Fruit fly (Drosophila melanogaster) whole organism, embryonic: ENCODE measurements around the gene CG3777.
A peak's percentile ranks its signal among the peaks of the same experiment; 100 is the strongest.

Source experiments
- CG10654 ChIP-seq: fragments of 200-800 bp; sonication (Bioruptor generic); optimal IDR thresholded peaks from 2 replicates; lab custom pipeline; 2016; ENCODE audit warnings: missing biosample characterization, missing genetic modification characterization
- CG11093 ChIP-seq: fragments of 200-800 bp; sonication (Bioruptor generic); IDR thresholded peaks from 3 replicates; pipeline ENCODE4 v1.3.6; 2022; ENCODE audit warnings: missing biosample characterization, missing genetic modification characterization
- CG1233 ChIP-seq: fragments of 200-800 bp; sonication (Bioruptor generic); optimal IDR thresholded peaks from 4 replicates; lab custom pipeline; 2018; ENCODE audit warnings: missing biosample characterization, mild to moderate bottlenecking, missing genetic modification characterization
- CG12769 ChIP-seq: fragments of 200-800 bp; sonication (Bioruptor generic); optimal IDR thresholded peaks from 2 replicates; lab custom pipeline; 2019; ENCODE audit warnings: missing biosample characterization, mild to moderate bottlenecking, missing genetic modification characterization, moderate library complexity
- CG12942 ChIP-seq: fragments of 200-800 bp; sonication (Bioruptor generic); optimal IDR thresholded peaks from 3 replicates; lab custom pipeline; 2016; ENCODE audit warnings: missing biosample characterization, missing genetic modification characterization
- CG13287 ChIP-seq: fragments of 200-800 bp; sonication (Bioruptor generic); IDR thresholded peaks from 2 replicates; pipeline ENCODE4 v1.3.6; 2022; ENCODE audit warnings: missing biosample characterization, missing genetic modification characterization; ENCODE audit not compliant: partially characterized antibody
- CG13296 ChIP-seq: fragments of 200-800 bp; sonication (Bioruptor generic); optimal IDR thresholded peaks from 3 replicates; lab custom pipeline; 2018; ENCODE audit warnings: missing biosample characterization, mild to moderate bottlenecking, missing genetic modification characterization
- CG13624 ChIP-seq: fragments of 200-800 bp; sonication (Bioruptor generic); optimal IDR thresholded peaks from 2 replicates; lab custom pipeline; 2016; ENCODE audit warnings: missing biosample characterization, missing genetic modification characterization
- CG13775 ChIP-seq: fragments of 200-800 bp; sonication (Bioruptor generic); optimal IDR thresholded peaks from 3 replicates; lab custom pipeline; 2017; ENCODE audit warnings: missing biosample characterization, mild to moderate bottlenecking, missing genetic modification characterization
- CG14441 ChIP-seq: fragments of 200-800 bp; sonication (Bioruptor generic); IDR thresholded peaks from 2 replicates; pipeline ENCODE4 v1.3.6; 2022; ENCODE audit warnings: missing biosample characterization, missing genetic modification characterization
- CG14860 ChIP-seq: fragments of 200-800 bp; sonication (Bioruptor generic); IDR thresholded peaks from 3 replicates; pipeline ENCODE4 v1.3.6; 2022; ENCODE audit warnings: missing biosample characterization, missing genetic modification characterization; ENCODE audit not compliant: partially characterized antibody
- CG17385 ChIP-seq: fragments of 200-800 bp; sonication (Bioruptor generic); optimal IDR thresholded peaks from 3 replicates; lab custom pipeline; 2018; ENCODE audit warnings: missing biosample characterization, mild to moderate bottlenecking, missing genetic modification characterization
- CG2202 ChIP-seq: fragments of 200-800 bp; sonication (Bioruptor generic); optimal IDR thresholded peaks from 2 replicates; lab custom pipeline; 2018; ENCODE audit warnings: missing biosample characterization, mild to moderate bottlenecking, missing genetic modification characterization
- CG6272 ChIP-seq: fragments of 200-800 bp; sonication (Bioruptor generic); IDR thresholded peaks from 2 replicates; pipeline ENCODE4 v1.3.6; 2022; ENCODE audit warnings: missing biosample characterization, missing genetic modification characterization
- CG6683 ChIP-seq: fragments of 200-800 bp; sonication (Bioruptor generic); optimal IDR thresholded peaks from 2 replicates; lab custom pipeline; 2017; ENCODE audit warnings: missing biosample characterization, mild to moderate bottlenecking, missing genetic modification characterization, missing genetic modification reagents
- CG8359 ChIP-seq: fragments of 200-800 bp; sonication (Bioruptor generic); optimal IDR thresholded peaks from 2 replicates; lab custom pipeline; 2017; ENCODE audit warnings: missing biosample characterization, mild to moderate bottlenecking, missing genetic modification characterization, borderline replicate concordance
- CG9932 ChIP-seq: fragments of 200-800 bp; sonication (Bioruptor generic); IDR thresholded peaks from 2 replicates; pipeline ENCODE4 v1.3.6; 2022; ENCODE audit warnings: missing biosample characterization, missing genetic modification characterization
- D ChIP-seq, 2 experiments: fragments of 200-800 bp in 1 of 2; fragments of >200 bp in 1 of 2; sonication (Bioruptor generic) in 1 of 2; optimal IDR thresholded peaks; 2 replicates in 1 of 2; 3 replicates in 1 of 2; lab custom pipeline; 2017; ENCODE audit warnings: mild to moderate bottlenecking in 1 of 2, missing biosample characterization in 1 of 2, missing genetic modification characterization in 1 of 2, missing genetic modification reagents in 1 of 2
- D19A ChIP-seq: fragments of 200-800 bp; optimal IDR thresholded peaks from 3 replicates; lab custom pipeline; 2019; ENCODE audit warnings: missing biosample characterization, mild to moderate bottlenecking, missing genetic modification characterization, moderate library complexity
- Fer3 ChIP-seq: fragments of 200-800 bp; sonication (Bioruptor generic); optimal IDR thresholded peaks from 2 replicates; lab custom pipeline; 2018; ENCODE audit warnings: missing biosample characterization, mild to moderate bottlenecking, missing genetic modification characterization, moderate library complexity
- Gug ChIP-seq: fragments of 200-800 bp; sonication (Bioruptor generic); IDR thresholded peaks from 4 replicates; pipeline ENCODE4 v1.3.6; 2022; ENCODE audit warnings: missing biosample characterization, missing genetic modification characterization
- Hmr ChIP-seq: fragments of 200-800 bp; sonication (Bioruptor generic); optimal IDR thresholded peaks from 3 replicates; lab custom pipeline; 2017; ENCODE audit warnings: mild to moderate bottlenecking, missing biosample characterization, missing genetic modification reagents, missing genetic modification characterization
- Myb ChIP-seq: fragments of 200-800 bp; sonication (Bioruptor generic); optimal IDR thresholded peaks from 2 replicates; lab custom pipeline; 2016; ENCODE audit warnings: missing biosample characterization, missing genetic modification characterization
- Nf-YA ChIP-seq: fragments of 200-800 bp; sonication (Bioruptor generic); IDR thresholded peaks from 2 replicates; pipeline ENCODE4 v1.3.6; 2022; ENCODE audit warnings: missing biosample characterization, missing genetic modification characterization
- Nf-YB ChIP-seq: fragments of 200-800 bp; sonication (Bioruptor generic); optimal IDR thresholded peaks from 3 replicates; lab custom pipeline; 2019; ENCODE audit warnings: missing biosample characterization, mild to moderate bottlenecking, missing genetic modification characterization, moderate library complexity
- Opbp ChIP-seq: fragments of 200-800 bp; sonication (Bioruptor generic); IDR thresholded peaks from 3 replicates; pipeline ENCODE4 v1.3.6; 2022; ENCODE audit warnings: missing biosample characterization, missing genetic modification characterization; ENCODE audit not compliant: partially characterized antibody
- Ptx1 ChIP-seq: fragments of 200-800 bp; sonication (Bioruptor generic); IDR thresholded peaks from 2 replicates; pipeline ENCODE4 v1.3.6; 2022; ENCODE audit warnings: missing biosample characterization, missing genetic modification characterization
- Sox102F ChIP-seq: fragments of 200-800 bp; sonication (Bioruptor generic); optimal IDR thresholded peaks from 2 replicates; lab custom pipeline; 2018; ENCODE audit warnings: missing biosample characterization, mild to moderate bottlenecking, missing genetic modification characterization, moderate library complexity
- Sry-δ ChIP-seq: fragments of 200-800 bp; sonication (Bioruptor generic); optimal IDR thresholded peaks from 2 replicates; lab custom pipeline; 2016; ENCODE audit warnings: missing biosample characterization, missing genetic modification characterization
- Stat92E ChIP-seq, 3 experiments: fragments of >200 bp in 2 of 3; fragments of 200-800 bp in 1 of 3; sonication (Bioruptor generic) in 1 of 3; optimal IDR thresholded peaks; 2 replicates each; lab custom pipeline; 2017 to 2019; ENCODE audit warnings: missing biosample characterization in 3 of 3, missing genetic modification characterization in 3 of 3, mild to moderate bottlenecking in 1 of 3, moderate library complexity in 1 of 3
- Vsx1 ChIP-seq: fragments of 200-800 bp; sonication (Bioruptor generic); optimal IDR thresholded peaks from 2 replicates; lab custom pipeline; 2017; ENCODE audit warnings: missing biosample characterization, mild to moderate bottlenecking, missing genetic modification characterization, missing genetic modification reagents
- Xbp1 ChIP-seq: fragments of 200-800 bp; sonication (Bioruptor generic); optimal IDR thresholded peaks from 3 replicates; lab custom pipeline; 2016; ENCODE audit warnings: missing biosample characterization, mild to moderate bottlenecking, missing genetic modification characterization
- ash1 ChIP-seq: fragments of 200-800 bp; sonication (Bioruptor generic); optimal IDR thresholded peaks from 2 replicates; lab custom pipeline; 2018; ENCODE audit warnings: missing biosample characterization, mild to moderate bottlenecking, missing genetic modification characterization
- bcd ChIP-seq: fragments of 200-800 bp; sonication (Bioruptor generic); optimal IDR thresholded peaks from 2 replicates; lab custom pipeline; 2017; ENCODE audit warnings: missing biosample characterization, mild to moderate bottlenecking, missing genetic modification characterization
- btn ChIP-seq: fragments of 200-800 bp; sonication (Bioruptor generic); optimal IDR thresholded peaks from 2 replicates; lab custom pipeline; 2016; ENCODE audit warnings: missing biosample characterization, missing genetic modification characterization
- chinmo ChIP-seq: fragments of 200-800 bp; sonication (Bioruptor generic); IDR thresholded peaks from 4 replicates; pipeline ENCODE4 v1.3.6; 2022; ENCODE audit warnings: missing biosample characterization, missing genetic modification characterization; ENCODE audit not compliant: partially characterized antibody
- fu2 ChIP-seq: fragments of 200-800 bp; sonication (Bioruptor generic); optimal IDR thresholded peaks from 2 replicates; lab custom pipeline; 2016; ENCODE audit warnings: missing biosample characterization, missing genetic modification characterization
- grau ChIP-seq: fragments of 200-800 bp; optimal IDR thresholded peaks from 3 replicates; lab custom pipeline; 2019; ENCODE audit warnings: missing biosample characterization, mild to moderate bottlenecking, missing genetic modification characterization, moderate library complexity
- kah ChIP-seq: fragments of 200-800 bp; sonication (Bioruptor generic); optimal IDR thresholded peaks from 2 replicates; lab custom pipeline; 2018; ENCODE audit warnings: missing biosample characterization, mild to moderate bottlenecking, missing genetic modification characterization
- ken ChIP-seq: fragments of 200-800 bp; sonication (Bioruptor generic); IDR thresholded peaks from 3 replicates; pipeline ENCODE4 v1.3.6; 2022; ENCODE audit warnings: missing biosample characterization, missing genetic modification characterization
- lov ChIP-seq, 2 experiments: fragments of 200-800 bp in 1 of 2; fragments of >200 bp in 1 of 2; sonication (Bioruptor generic) in 1 of 2; IDR thresholded peaks in 1 of 2; optimal IDR thresholded peaks in 1 of 2; 2 replicates in 1 of 2; 3 replicates in 1 of 2; pipeline versions ENCODE4 v1.3.6 to Lab custom; 2017 to 2022; ENCODE audit warnings: missing biosample characterization in 1 of 2, missing genetic modification characterization in 1 of 2
- org-1 ChIP-seq: fragments of 200-800 bp; sonication (Bioruptor generic); optimal IDR thresholded peaks from 2 replicates; lab custom pipeline; 2017; ENCODE audit warnings: missing biosample characterization, missing genetic modification characterization
- pho ChIP-seq: fragments of 200-800 bp; sonication (Bioruptor generic); optimal IDR thresholded peaks from 2 replicates; lab custom pipeline; 2016; ENCODE audit warnings: missing biosample characterization, missing genetic modification characterization
- psq ChIP-seq: fragments of 200-800 bp; sonication (Bioruptor generic); optimal IDR thresholded peaks from 2 replicates; lab custom pipeline; 2017; ENCODE audit warnings: missing biosample characterization, missing genetic modification characterization
- pzg ChIP-seq: fragments of 200-800 bp; sonication (Bioruptor generic); optimal IDR thresholded peaks from 3 replicates; lab custom pipeline; 2018; ENCODE audit warnings: missing biosample characterization, mild to moderate bottlenecking, missing genetic modification characterization, moderate library complexity
- seq ChIP-seq: fragments of 200-800 bp; sonication (Bioruptor generic); IDR thresholded peaks from 2 replicates; pipeline ENCODE4 v1.3.6; 2022; ENCODE audit warnings: missing biosample characterization, missing genetic modification characterization
- stwl ChIP-seq: fragments of 200-800 bp; sonication (Bioruptor generic); optimal IDR thresholded peaks from 3 replicates; lab custom pipeline; 2018; ENCODE audit warnings: missing biosample characterization, mild to moderate bottlenecking, missing genetic modification characterization, moderate library complexity
- wor ChIP-seq: fragments of 200-800 bp; sonication (Bioruptor generic); IDR thresholded peaks from 2 replicates; pipeline ENCODE4 v1.3.6; 2022; ENCODE audit warnings: missing biosample characterization, missing genetic modification characterization

Gene CG3777

DNA sequence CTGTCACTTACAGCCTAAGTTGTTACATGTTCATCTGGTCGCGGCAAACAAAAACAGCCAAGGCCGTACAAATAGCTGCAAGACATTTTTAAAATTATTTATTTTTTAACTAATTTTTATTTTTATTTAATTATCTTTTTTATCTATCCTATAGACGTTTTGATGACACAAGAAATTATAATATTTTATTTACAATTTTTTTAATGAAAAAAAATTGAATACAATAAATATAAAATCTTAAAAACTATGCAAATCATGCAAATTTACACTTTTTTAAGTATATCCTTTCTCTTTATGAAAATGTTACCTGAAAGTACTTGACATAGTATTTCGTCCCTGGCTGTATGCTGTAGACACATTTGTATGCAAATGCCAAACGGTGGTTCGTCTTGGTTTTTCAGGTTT is 58.6 kb downstream of the CG3777 start (continued):
- TF ChIP-seq Gug (GFP tag; lab: Robert Waterston, UW) (no peak), CG1233 (peak; percentile 68), lov (optimal IDR thresholded peaks at IDR 0.05; lab: Kevin White, UChicago) (no peak), lov (GFP tag; IDR thresholded peaks at IDR 0.05; lab: Robert Waterston, UW) (no peak), stwl (tag; lab: Kevin White, UChicago) (no peak), D19A (tag; lab: Kevin White, UChicago) (peak; percentile 84), CG10654 (GFP tag; lab: Kevin White, UChicago) (no peak), ken (GFP tag; lab: Robert Waterston, UW) (no peak), Ptx1 (GFP tag; lab: Robert Waterston, UW) (peak; percentile 75), CG17385 (GFP tag; lab: Kevin White, UChicago) (peak; percentile 82), kah (peak; percentile 67), CG14860 (GFP tag; lab: Robert Waterston, UW) (no peak), CG6272 (GFP tag; lab: Robert Waterston, UW) (no peak), grau (tag; lab: Kevin White, UChicago) (peak; percentile 89), CG12769 (tag; lab: Kevin White, UChicago) (no peak), Stat92E (GFP tag; optimal IDR thresholded peaks at IDR 0.05; lab: Kevin White, UChicago) (no peak), CG13624 (no peak), Nf-YA (GFP tag; lab: Robert Waterston, UW) (no peak), Xbp1 (GFP tag; lab: Kevin White, UChicago) (peak; percentile 46), D (optimal IDR thresholded peaks at IDR 0.05; lab: Kevin White, UChicago) (no peak), D (GFP tag; optimal IDR thresholded peaks at IDR 0.05; lab: Kevin White, UChicago) (peak; percentile 70), CG2202 (tag; lab: Kevin White, UChicago) (peak; percentile 40), seq (peak; percentile 58), CG13775 (GFP tag; lab: Kevin White, UChicago) (peak; percentile 66), Nf-YB (peak; percentile 71), CG11093 (GFP tag; lab: Robert Waterston, UW) (no peak), org-1 (GFP tag; lab: Kevin White, UChicago) (peak; percentile 13), fu2 (GFP tag; lab: Kevin White, UChicago) (no peak), CG14441 (GFP tag; lab: Robert Waterston, UW) (no peak), CG6683 (GFP tag; lab: Kevin White, UChicago) (peak; percentile 66), Myb (no peak), pzg (no peak), psq (GFP tag; lab: Kevin White, UChicago) (no peak), Opbp (GFP tag; lab: Robert Waterston, UW) (no peak), ash1 (GFP tag; lab: Kevin White, UChicago) (no peak), btn (GFP tag; lab: Kevin White, UChicago) (no peak), CG12942 (peak; percentile 30), pho (no peak), chinmo (GFP tag; lab: Robert Waterston, UW) (no peak), Sox102F (GFP tag; lab: Kevin White, UChicago) (peak; percentile 85), CG13296 (GFP tag; lab: Kevin White, UChicago) (peak; percentile 92), CG9932 (GFP tag; lab: Robert Waterston, UW) (peak; percentile 47; the same call in 1 of the 2 replicates), wor (no peak; the same call in 1 of the 2 replicates), Vsx1 (GFP tag; lab: Kevin White, UChicago) (peak; percentile 55), Fer3 (tag; lab: Kevin White, UChicago) (peak; percentile 72), CG8359 (peak; percentile 25), Sry-δ (no peak), Hmr (GFP tag; lab: Kevin White, UChicago) (peak; percentile 78), CG13287 (no peak), bcd (GFP tag; lab: Kevin White, UChicago) (peak; percentile 63)
